Worm (Caenorhabditis elegans): ENCODE data around the gene ceh-36.

The ceh-36 gene

ce11 chrX:14178688-14179087 is 7.7 kb downstream of the ceh-36 start, which contains the start of gene C37E2.10:
Gene C37E2.10, plus strand, starts transcription at chrX:14178988.
- TF ChIP-seq B0310.2 (tag; optimal IDR thresholded peaks at IDR 0.05) (no peak), tbx-37 (GFP tag; conservative IDR thresholded peaks at IDR 0.05) (no peak), hnd-1 (tag; optimal IDR thresholded peaks at IDR 0.05) (no peak), aly-1 (tag; optimal IDR thresholded peaks at IDR 0.05) (no peak), tra-4 (tag; optimal IDR thresholded peaks at IDR 0.05) (no peak), ceh-36 (tag; optimal IDR thresholded peaks at IDR 0.05) (no peak), tbx-11 (GFP tag; IDR thresholded peaks at IDR 0.05) (no peak)

ce11 chrX:14175740-14176139 is 10.6 kb downstream of the ceh-36 start, which contains the start of gene C37E2.2:
Gene C37E2.2, plus strand, starts transcription at chrX:14176040.
- TF ChIP-seq ets-7 (tag; optimal IDR thresholded peaks at IDR 0.05) (no peak), tbx-11 (GFP tag; IDR thresholded peaks at IDR 0.05) (no peak), tbx-37 (GFP tag; conservative IDR thresholded peaks at IDR 0.05) (no peak), sea-1 (GFP tag; conservative IDR thresholded peaks at IDR 0.05) (no peak), pes-1 (GFP tag; IDR thresholded peaks at IDR 0.05) (no peak)

ce11 chrX:14173850-14174249 is 12.5 kb downstream of the ceh-36 start, which contains the start of gene idhb-1:
Gene idhb-1, minus strand, starts transcription at chrX:14174063.
- no peak for TF ChIP-seq B0310.2 (tag; optimal IDR thresholded peaks at IDR 0.05)
- no peak for TF ChIP-seq tbx-11 (GFP tag; IDR thresholded peaks at IDR 0.05)
- TF ChIP-seq tbx-37 (GFP tag; conservative IDR thresholded peaks at IDR 0.05), result no peak
- TF ChIP-seq ama-1 (optimal IDR thresholded peaks at IDR 0.05), result no peak
- no peak for TF ChIP-seq sea-1 (GFP tag; conservative IDR thresholded peaks at IDR 0.05)
- no peak for TF ChIP-seq hnd-1 (tag; optimal IDR thresholded peaks at IDR 0.05)
- no peak for TF ChIP-seq pes-1 (GFP tag; IDR thresholded peaks at IDR 0.05)
- 0 out of 2 replicates have a peak, but pooled peaks have one; percentile 31 for TF ChIP-seq flt-1 (GFP tag; IDR thresholded peaks at IDR 0.05)
- TF ChIP-seq tra-4 (tag; optimal IDR thresholded peaks at IDR 0.05), result no peak
- TF ChIP-seq ets-7 (tag; optimal IDR thresholded peaks at IDR 0.05), result no peak
- TF ChIP-seq F13C5.2 (tag; optimal IDR thresholded peaks at IDR 0.05), result peak; percentile 20
- TF ChIP-seq aly-1 (tag; optimal IDR thresholded peaks at IDR 0.05), result no peak
- no peak for TF ChIP-seq ceh-13 (GFP tag; optimal IDR thresholded peaks at IDR 0.05)
- TF ChIP-seq hmg-4 (GFP tag; optimal IDR thresholded peaks at IDR 0.05), result no peak
- TF ChIP-seq scrt-1 (GFP tag; IDR thresholded peaks at IDR 0.05), result no peak
- TF ChIP-seq hmbx-1 (tag; optimal IDR thresholded peaks at IDR 0.05), result no peak

- TF ChIP-seq flt-1 (GFP tag; IDR thresholded peaks at IDR 0.05), result no peak
- TF ChIP-seq B0310.2 (tag; optimal IDR thresholded peaks at IDR 0.05), result no peak
- no peak for TF ChIP-seq hnd-1 (tag; optimal IDR thresholded peaks at IDR 0.05)
- TF ChIP-seq F13C5.2 (tag; optimal IDR thresholded peaks at IDR 0.05), result peak; percentile 76
These were observed 16.8 kb downstream of the ceh-36 start, which contains the start of gene sym-4 for ce11 chrX:14169569-14170031. Gene sym-4, minus strand, starts transcription at chrX:14169619.

- TF ChIP-seq hmg-4 (GFP tag; optimal IDR thresholded peaks at IDR 0.05) (peak; percentile 3), pes-1 (GFP tag; IDR thresholded peaks at IDR 0.05) (no peak), ceh-13 (GFP tag; optimal IDR thresholded peaks at IDR 0.05) (no peak)
These were observed 21.2 kb downstream of the ceh-36 start for ce11 chrX:14165156-14165555.

ce11 chrX:14164234-14164633 is 22.1 kb downstream of the ceh-36 start, which contains the start of gene vha-20:
Gene vha-20, minus strand, starts transcription at chrX:14164506.
- TF ChIP-seq tra-4 (tag; optimal IDR thresholded peaks at IDR 0.05) (no peak), hmbx-1 (tag; optimal IDR thresholded peaks at IDR 0.05) (no peak)

- no peak for TF ChIP-seq hmbx-1 (tag; optimal IDR thresholded peaks at IDR 0.05)
- TF ChIP-seq scrt-1 (GFP tag; IDR thresholded peaks at IDR 0.05), result no peak
- no peak for TF ChIP-seq pes-1 (GFP tag; IDR thresholded peaks at IDR 0.05)
- TF ChIP-seq sea-1 (GFP tag; conservative IDR thresholded peaks at IDR 0.05), result no peak
- no peak for TF ChIP-seq tbx-11 (GFP tag; IDR thresholded peaks at IDR 0.05)
- TF ChIP-seq ceh-13 (GFP tag; optimal IDR thresholded peaks at IDR 0.05), result no peak
- no peak for TF ChIP-seq hnd-1 (tag; optimal IDR thresholded peaks at IDR 0.05)
- TF ChIP-seq ets-7 (tag; optimal IDR thresholded peaks at IDR 0.05), result no peak
- TF ChIP-seq tra-4 (tag; optimal IDR thresholded peaks at IDR 0.05), result no peak
- TF ChIP-seq F13C5.2 (tag; optimal IDR thresholded peaks at IDR 0.05), result no peak
- TF ChIP-seq flt-1 (GFP tag; IDR thresholded peaks at IDR 0.05), result no peak
These were observed 24.6 kb downstream of the ceh-36 start, which contains the start of gene lgc-25 for ce11 chrX:14161684-14162347. Gene lgc-25, minus strand, starts transcription at chrX:14161734.

ce11 chrX:14156913-14157312 is 29.5 kb downstream of the ceh-36 start, which contains the start of gene ceh-90:
Gene ceh-90, minus strand, starts transcription at chrX:14157013.
- TF ChIP-seq ama-1 (optimal IDR thresholded peaks at IDR 0.05), result no peak
- no peak for TF ChIP-seq F13C5.2 (tag; optimal IDR thresholded peaks at IDR 0.05)
- TF ChIP-seq scrt-1 (GFP tag; IDR thresholded peaks at IDR 0.05), result no peak
- no peak for TF ChIP-seq tbx-11 (GFP tag; IDR thresholded peaks at IDR 0.05)
- no peak for TF ChIP-seq ceh-13 (GFP tag; optimal IDR thresholded peaks at IDR 0.05)
- no peak for TF ChIP-seq aly-1 (tag; optimal IDR thresholded peaks at IDR 0.05)
- no peak for TF ChIP-seq B0310.2 (tag; optimal IDR thresholded peaks at IDR 0.05)
- no peak for TF ChIP-seq hnd-1 (tag; optimal IDR thresholded peaks at IDR 0.05)
- no peak for TF ChIP-seq sea-1 (GFP tag; conservative IDR thresholded peaks at IDR 0.05)
- no peak for TF ChIP-seq tbx-37 (GFP tag; conservative IDR thresholded peaks at IDR 0.05)
- TF ChIP-seq pes-1 (GFP tag; IDR thresholded peaks at IDR 0.05), result no peak
- no peak for TF ChIP-seq hmg-4 (GFP tag; optimal IDR thresholded peaks at IDR 0.05)
- TF ChIP-seq ceh-36 (tag; optimal IDR thresholded peaks at IDR 0.05), result no peak
- TF ChIP-seq hmbx-1 (tag; optimal IDR thresholded peaks at IDR 0.05), result no peak
- no peak for TF ChIP-seq flt-1 (GFP tag; IDR thresholded peaks at IDR 0.05)
